Fruit fly (Drosophila melanogaster): ENCODE data around the gene CG8369.

Gene CG8369

dm6 chr3R:8808518-8808921 is 13.3 kb upstream of the CG8369 start (continued):
- TF ChIP-seq Smox (GFP tag; optimal IDR thresholded peaks at IDR 0.05), result peak; percentile 63
- TF ChIP-seq CG8319 (GFP tag; optimal IDR thresholded peaks at IDR 0.05), result peak; percentile 6
- peak; percentile 50 for TF ChIP-seq Sox102F (GFP tag; optimal IDR thresholded peaks at IDR 0.05)
- TF ChIP-seq CG10669 (GFP tag; optimal IDR thresholded peaks at IDR 0.05), result peak; percentile 67
- TF ChIP-seq CG34406 (GFP tag; optimal IDR thresholded peaks at IDR 0.05), result peak; percentile 57
- peak; percentile 51 for TF ChIP-seq cyc (GFP tag; optimal IDR thresholded peaks at IDR 0.05)
- no peak for TF ChIP-seq Eip93F (GFP tag; optimal IDR thresholded peaks at IDR 0.05)
- peak; percentile 31; the same call in 1 of the 2 replicates for TF ChIP-seq CG15336 (GFP tag; IDR thresholded peaks at IDR 0.05)
- TF ChIP-seq lz (GFP tag; optimal IDR thresholded peaks at IDR 0.05), result peak; percentile 61

- TF ChIP-seq CG6276 (GFP tag; optimal IDR thresholded peaks at IDR 0.05), result no peak
- TF ChIP-seq achi (GFP tag; optimal IDR thresholded peaks at IDR 0.05), result no peak
- TF ChIP-seq vri (GFP tag; optimal IDR thresholded peaks at IDR 0.05), result peak; percentile 12
- peak; percentile 94 for TF ChIP-seq svp (GFP tag)
Observed at dm6 chr3R:8809712-8810111, 12.1 kb upstream of the CG8369 start.

- TF ChIP-seq CG10631 (GFP tag; optimal IDR thresholded peaks at IDR 0.05), result peak; percentile 26
- peak; percentile 52 for TF ChIP-seq Lpt (GFP tag; optimal IDR thresholded peaks at IDR 0.05)
- peak; percentile 18 for TF ChIP-seq Met (GFP tag; optimal IDR thresholded peaks at IDR 0.05)
- TF ChIP-seq ss (GFP tag; optimal IDR thresholded peaks at IDR 0.05), result peak; percentile 55 to 78
- TF ChIP-seq net (GFP tag; optimal IDR thresholded peaks at IDR 0.05), result peak; percentile 32
- TF ChIP-seq CG31627 (GFP tag; optimal IDR thresholded peaks at IDR 0.05), result no peak
- TF ChIP-seq CG6792 (GFP tag; optimal IDR thresholded peaks at IDR 0.05), result peak; percentile 45
- TF ChIP-seq Eip93F (GFP tag; optimal IDR thresholded peaks at IDR 0.05), result no peak
- peak; percentile 67 for TF ChIP-seq CG16779 (tag; optimal IDR thresholded peaks at IDR 0.05)
- no peak for TF ChIP-seq pdm3 (GFP tag; optimal IDR thresholded peaks at IDR 0.05)
- TF ChIP-seq fkh (GFP tag; optimal IDR thresholded peaks at IDR 0.05), result peak; percentile 98
- TF ChIP-seq Hr39 (GFP tag; optimal IDR thresholded peaks at IDR 0.05), result no peak
- peak; percentile 62 for TF ChIP-seq Sox102F (GFP tag; optimal IDR thresholded peaks at IDR 0.05)
- TF ChIP-seq Eip78C (GFP tag), result peak; percentile 77
- peak; percentile 47 for TF ChIP-seq esn (GFP tag; optimal IDR thresholded peaks at IDR 0.05)
- peak; percentile 28 for TF ChIP-seq Hr4 (GFP tag; optimal IDR thresholded peaks at IDR 0.05)
- peak; percentile 38 for TF ChIP-seq CG32006 (GFP tag; optimal IDR thresholded peaks at IDR 0.05)
- TF ChIP-seq CG6808 (GFP tag; optimal IDR thresholded peaks at IDR 0.05), result peak; percentile 56
- TF ChIP-seq CG6163 (GFP tag; IDR thresholded peaks at IDR 0.05), result peak; percentile 60; the same call in 1 of the 3 replicates
- no peak for TF ChIP-seq fd85E (GFP tag; optimal IDR thresholded peaks at IDR 0.05)
- peak; percentile 32 for TF ChIP-seq OdsH (GFP tag; optimal IDR thresholded peaks at IDR 0.05)
- TF ChIP-seq Sox15 (GFP tag; optimal IDR thresholded peaks at IDR 0.05), result no peak
- TF ChIP-seq CG15336 (GFP tag; IDR thresholded peaks at IDR 0.05), result peak; percentile 22; the same call in 1 of the 2 replicates
- no peak for TF ChIP-seq fd59A (GFP tag; optimal IDR thresholded peaks at IDR 0.05)
- TF ChIP-seq CG34406 (GFP tag; optimal IDR thresholded peaks at IDR 0.05), result peak; percentile 19
- TF ChIP-seq lz (GFP tag; optimal IDR thresholded peaks at IDR 0.05), result no peak
- TF ChIP-seq CG9139 (GFP tag; optimal IDR thresholded peaks at IDR 0.05), result peak; percentile 51
- TF ChIP-seq CG3919 (GFP tag; optimal IDR thresholded peaks at IDR 0.05), result peak; percentile 55
- TF ChIP-seq Ets96B (tag; optimal IDR thresholded peaks at IDR 0.05), result peak; percentile 88
- peak; percentile 66 for TF ChIP-seq CG8319 (GFP tag; optimal IDR thresholded peaks at IDR 0.05)
- TF ChIP-seq achi (GFP tag; optimal IDR thresholded peaks at IDR 0.05), result peak; percentile 11
- no peak for TF ChIP-seq CG11762 (GFP tag; optimal IDR thresholded peaks at IDR 0.05; ENCODE audit: insufficient read depth)
- peak; percentile 85 for TF ChIP-seq CG6276 (GFP tag; optimal IDR thresholded peaks at IDR 0.05)
- 0 out of 3 replicates have a peak, but pooled peaks have one; percentile 11 for TF ChIP-seq CG8119 (GFP tag; IDR thresholded peaks at IDR 0.05)
- TF ChIP-seq eg (GFP tag; IDR thresholded peaks at IDR 0.05), result peak; percentile 70; the same call in 1 of the 3 replicates
- TF ChIP-seq CG6854 (GFP tag; optimal IDR thresholded peaks at IDR 0.05), result peak; percentile 11
- TF ChIP-seq CG1621 (tag; optimal IDR thresholded peaks at IDR 0.05), result peak; percentile 47
- TF ChIP-seq Ets21C (GFP tag; optimal IDR thresholded peaks at IDR 0.05), result no peak
- peak; percentile 83 for TF ChIP-seq CG3032 (tag; optimal IDR thresholded peaks at IDR 0.05)
- TF ChIP-seq CG8632 (GFP tag; optimal IDR thresholded peaks at IDR 0.05), result peak; percentile 59
Observed at dm6 chr3R:8810397-8811184, 11.2 kb upstream of the CG8369 start.

Data from whole organism, prepupa.